Worm (Caenorhabditis elegans) whole organism, L3 larva: ENCODE measurements around the gene eral-1.
A peak's percentile ranks its signal among the peaks of the same experiment; 100 is the strongest.

ENCODE experiments used
- ZK546.5 ChIP-seq: sonication (generic microtip); optimal IDR thresholded peaks from 2 replicates; lab custom pipeline; 2017; ENCODE audit warnings: missing biosample characterization, missing genetic modification characterization
- aly-2 ChIP-seq: fragments of 150-350 bp; optimal IDR thresholded peaks from 2 replicates; lab custom pipeline; 2014; ENCODE audit warnings: missing biosample characterization, missing genetic modification characterization
- ceh-16 ChIP-seq: sonication (generic microtip); optimal IDR thresholded peaks from 2 replicates; lab custom pipeline; 2017; ENCODE audit warnings: missing biosample characterization, missing genetic modification characterization
- ceh-82 ChIP-seq: fragments of 150-350 bp; optimal IDR thresholded peaks from 2 replicates; lab custom pipeline; 2014; ENCODE audit warnings: missing biosample characterization, missing genetic modification characterization
- ceh-9 ChIP-seq: sonication (generic microtip); optimal IDR thresholded peaks from 2 replicates; lab custom pipeline; 2018; ENCODE audit warnings: missing biosample characterization, missing genetic modification characterization
- daf-12 ChIP-seq: fragments of 150-350 bp; optimal IDR thresholded peaks from 2 replicates; lab custom pipeline; 2014; ENCODE audit warnings: missing biosample characterization, missing genetic modification reagents, missing genetic modification characterization
- egl-27 ChIP-seq: sonication (generic microtip); optimal IDR thresholded peaks from 4 replicates; lab custom pipeline; 2017; ENCODE audit warnings: missing biosample characterization, missing genetic modification reagents, missing genetic modification characterization
- egl-5 ChIP-seq: fragments of 150-350 bp; optimal IDR thresholded peaks from 2 replicates; lab custom pipeline; 2017; ENCODE audit warnings: missing biosample characterization, missing genetic modification reagents, missing genetic modification characterization, inconsistent platforms
- elt-2 ChIP-seq: sonication (generic microtip); optimal IDR thresholded peaks from 2 replicates; lab custom pipeline; 2016; ENCODE audit warnings: missing genetic modification reagents, mild to moderate bottlenecking, missing genetic modification characterization, missing compliant biosample characterization
- fkh-10 ChIP-seq: sonication (generic microtip); optimal IDR thresholded peaks from 2 replicates; lab custom pipeline; 2017; ENCODE audit warnings: missing biosample characterization, missing genetic modification reagents, missing genetic modification characterization
- fkh-2 ChIP-seq: fragments of 150-350 bp; optimal IDR thresholded peaks from 2 replicates; lab custom pipeline; 2014; ENCODE audit warnings: missing biosample characterization, missing genetic modification reagents, missing genetic modification characterization
- hmg-11 ChIP-seq: sonication (generic microtip); optimal IDR thresholded peaks from 2 replicates; lab custom pipeline; 2016; ENCODE audit warnings: missing genetic modification characterization, missing compliant biosample characterization
- jun-1 ChIP-seq: fragments of 150-350 bp; optimal IDR thresholded peaks from 2 replicates; lab custom pipeline; 2014; ENCODE audit warnings: missing biosample characterization, missing genetic modification reagents, missing genetic modification characterization
- lin-39 ChIP-seq: fragments of 150-350 bp; optimal IDR thresholded peaks from 2 replicates; lab custom pipeline; 2018; ENCODE audit warnings: missing biosample characterization, missing genetic modification reagents, missing genetic modification characterization
- lsy-12 ChIP-seq: sonication (generic microtip); optimal IDR thresholded peaks from 2 replicates; lab custom pipeline; 2016; ENCODE audit warnings: mild to moderate bottlenecking, missing genetic modification characterization, missing compliant biosample characterization
- mdl-1 ChIP-seq: fragments of 150-350 bp; optimal IDR thresholded peaks from 2 replicates; lab custom pipeline; 2014; ENCODE audit warnings: missing biosample characterization, missing genetic modification characterization
- nfya-1 ChIP-seq: sonication (generic microtip); optimal IDR thresholded peaks from 2 replicates; lab custom pipeline; 2017; ENCODE audit warnings: missing genetic modification characterization, mild to moderate bottlenecking, missing compliant biosample characterization, antibody characterized with exemption, moderate library complexity; ENCODE audit not compliant: insufficient read depth
- nhr-11 ChIP-seq: fragments of 150-350 bp; optimal IDR thresholded peaks from 2 replicates; lab custom pipeline; 2014; ENCODE audit warnings: missing biosample characterization, missing genetic modification characterization
- nhr-12 ChIP-seq: fragments of 150-350 bp; optimal IDR thresholded peaks from 2 replicates; lab custom pipeline; 2014; ENCODE audit warnings: missing biosample characterization, missing genetic modification characterization
- nhr-23 ChIP-seq: fragments of 150-350 bp; optimal IDR thresholded peaks from 2 replicates; lab custom pipeline; 2014; ENCODE audit warnings: missing biosample characterization, missing genetic modification reagents, missing genetic modification characterization
- nhr-25 ChIP-seq: sonication (generic microtip); optimal IDR thresholded peaks from 2 replicates; lab custom pipeline; 2017; ENCODE audit warnings: missing biosample characterization, missing genetic modification characterization
- nhr-28 ChIP-seq: fragments of 150-350 bp; optimal IDR thresholded peaks from 2 replicates; lab custom pipeline; 2014; ENCODE audit warnings: missing biosample characterization, missing genetic modification characterization
- nhr-43 ChIP-seq: sonication (generic microtip); optimal IDR thresholded peaks from 2 replicates; lab custom pipeline; 2016; ENCODE audit warnings: mild to moderate bottlenecking, missing genetic modification characterization, missing compliant biosample characterization; ENCODE audit not compliant: poor library complexity, severe bottlenecking
- nhr-67 ChIP-seq: fragments of 150-350 bp; optimal IDR thresholded peaks from 2 replicates; lab custom pipeline; 2014; ENCODE audit warnings: missing biosample characterization, missing genetic modification characterization
- nhr-77 ChIP-seq: fragments of 150-350 bp; optimal IDR thresholded peaks from 2 replicates; lab custom pipeline; 2014; ENCODE audit warnings: missing biosample characterization, missing genetic modification characterization
- pha-4 ChIP-seq: fragments of 150-350 bp; optimal IDR thresholded peaks from 2 replicates; lab custom pipeline; 2014; ENCODE audit warnings: missing biosample characterization, missing genetic modification reagents, missing genetic modification characterization
- pqm-1 ChIP-seq: fragments of 150-350 bp; optimal IDR thresholded peaks from 2 replicates; lab custom pipeline; 2017; ENCODE audit warnings: missing biosample characterization, missing genetic modification characterization, inconsistent platforms
- skn-1 ChIP-seq: fragments of 150-350 bp; optimal IDR thresholded peaks from 2 replicates; lab custom pipeline; 2014; ENCODE audit warnings: missing biosample characterization, missing genetic modification characterization
- snpc-4 ChIP-seq: fragments of 150-350 bp; optimal IDR thresholded peaks from 2 replicates; lab custom pipeline; 2014; ENCODE audit warnings: missing biosample characterization, missing genetic modification characterization
- tbx-2 ChIP-seq: sonication (generic microtip); optimal IDR thresholded peaks from 2 replicates; lab custom pipeline; 2016; ENCODE audit warnings: mild to moderate bottlenecking, missing genetic modification characterization, missing compliant biosample characterization
- unc-39 ChIP-seq: sonication (generic microtip); optimal IDR thresholded peaks from 4 replicates; lab custom pipeline; 2017; ENCODE audit warnings: missing biosample characterization, missing genetic modification characterization
- zag-1 ChIP-seq: fragments of 150-350 bp; optimal IDR thresholded peaks from 2 replicates; lab custom pipeline; 2014; ENCODE audit warnings: missing biosample characterization, missing genetic modification characterization

eral-1 gene

DNA sequence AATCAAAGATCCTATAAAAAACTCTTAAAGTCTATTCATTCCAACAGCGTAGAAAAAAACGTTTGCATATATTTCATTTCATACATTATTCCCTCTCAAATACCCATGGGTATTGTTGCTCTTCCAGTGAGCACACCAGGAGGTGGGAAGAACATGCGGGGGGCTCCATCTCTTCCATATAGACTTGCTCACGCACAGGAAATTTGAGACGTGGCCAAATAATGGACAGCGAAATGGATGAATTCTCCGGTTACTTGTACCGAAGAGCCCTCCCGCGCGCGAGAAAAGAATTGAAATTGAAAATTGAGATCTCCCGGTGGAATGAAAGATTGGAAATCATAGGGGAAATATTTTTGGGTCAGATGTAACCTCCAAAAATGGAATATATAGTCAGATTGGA is 11.9 kb downstream of the eral-1 start:
- TF ChIP-seq mdl-1 (tag; lab: Kevin White, UChicago) (no peak), hmg-11 (tag; lab: Kevin White, UChicago) (no peak), jun-1 (tag; lab: Kevin White, UChicago) (no peak), pqm-1 (no peak), elt-2 (tag; lab: Kevin White, UChicago) (no peak), tbx-2 (no peak), pha-4 (peak; percentile 2), nfya-1 (tag; lab: Kevin White, UChicago) (no peak)

ce11 chrII:9576707-9577106 is 12.9 kb downstream of the eral-1 start:
- TF ChIP-seq ceh-82 (no peak), lin-39 (tag; lab: Kevin White, UChicago) (peak; percentile 64)

- TF ChIP-seq ZK546.5 (tag; lab: Kevin White, UChicago) (no peak), lsy-12 (no peak), ceh-9 (no peak), nhr-12 (no peak), egl-27 (no peak), lin-39 (tag; lab: Kevin White, UChicago) (no peak), egl-5 (tag; lab: Kevin White, UChicago) (no peak), nhr-25 (tag; lab: Kevin White, UChicago) (no peak), unc-39 (tag; lab: Kevin White, UChicago) (no peak), fkh-2 (no peak), nhr-28 (no peak), daf-12 (tag; lab: Kevin White, UChicago) (no peak), aly-2 (no peak), pha-4 (no peak), ceh-82 (no peak)
These were observed 13.9 kb downstream of the eral-1 start, which contains the start of gene exc-7 for ce11 chrII:9575670-9576069. TSS of gene exc-7 (plus strand) at chrII:9575970.

ce11 chrII:9574406-9574805 is 15.2 kb downstream of the eral-1 start:
- TF ChIP-seq nhr-67 (tag; lab: Kevin White, UChicago) (no peak), fkh-2 (no peak), elt-2 (tag; lab: Kevin White, UChicago) (no peak), ceh-9 (no peak), jun-1 (tag; lab: Kevin White, UChicago) (no peak), daf-12 (tag; lab: Kevin White, UChicago) (no peak), nhr-23 (tag; lab: Kevin White, UChicago) (no peak)

DNA sequence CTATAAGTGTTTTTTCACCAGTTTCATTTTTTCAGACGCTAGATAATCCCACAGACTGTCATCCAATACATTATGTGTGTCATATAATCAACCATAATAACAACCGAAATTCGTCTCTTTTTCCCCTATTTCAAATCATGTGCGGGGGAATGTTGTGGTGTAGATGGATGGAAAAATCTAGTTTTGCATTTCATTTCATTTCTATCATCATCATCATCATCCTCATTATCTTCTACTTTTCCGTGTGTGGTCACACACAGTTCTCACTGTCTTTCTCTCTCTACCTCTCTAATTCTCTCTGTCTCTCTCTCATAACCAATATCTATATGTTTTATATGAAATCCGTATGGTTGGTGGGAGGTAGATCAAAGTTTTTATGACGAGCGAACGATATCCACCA is 16.2 kb downstream of the eral-1 start:
- no peak for TF ChIP-seq ceh-16
- peak; percentile 54 for TF ChIP-seq nhr-23 (tag; lab: Kevin White, UChicago)
- TF ChIP-seq ceh-9 = no peak

DNA sequence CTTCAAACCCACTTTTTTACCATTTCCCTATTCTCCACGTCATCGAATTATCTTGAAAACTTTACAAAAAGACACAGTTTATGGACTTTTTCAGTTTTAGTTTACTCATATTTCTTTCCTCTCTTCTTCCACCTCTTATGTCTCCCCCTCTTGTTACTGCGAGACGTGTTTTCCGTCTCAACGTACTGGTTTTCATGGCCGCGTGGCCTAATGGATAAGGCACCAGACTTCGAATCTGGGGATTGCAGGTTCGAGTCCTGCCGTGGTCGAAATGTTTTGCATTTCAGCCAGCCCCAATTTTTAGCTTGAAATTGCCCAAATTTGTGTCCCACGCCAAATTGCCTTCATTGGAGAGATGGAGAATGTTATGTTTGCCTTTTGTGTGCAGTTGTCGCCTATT is 23.5 kb downstream of the eral-1 start:
- peak; percentile 1 for TF ChIP-seq pha-4
- TF ChIP-seq snpc-4 (tag; lab: Kevin White, UChicago) = no peak
- TF ChIP-seq mdl-1 (tag; lab: Kevin White, UChicago) = no peak
- TF ChIP-seq hmg-11 (tag; lab: Kevin White, UChicago) = peak; percentile 63
- TF ChIP-seq nhr-23 (tag; lab: Kevin White, UChicago) = peak; percentile 53
- no peak for TF ChIP-seq nhr-28
- TF ChIP-seq egl-5 (tag; lab: Kevin White, UChicago) = no peak
- no peak for TF ChIP-seq nhr-11 (tag; lab: Kevin White, UChicago)
- TF ChIP-seq nhr-43 (tag; lab: Kevin White, UChicago) = peak; percentile 33
- no peak for TF ChIP-seq jun-1 (tag; lab: Kevin White, UChicago)
- TF ChIP-seq aly-2 = no peak
- no peak for TF ChIP-seq ceh-16
- TF ChIP-seq nfya-1 (tag; lab: Kevin White, UChicago) = peak; percentile 24
- peak; percentile 42 for TF ChIP-seq nhr-25 (tag; lab: Kevin White, UChicago)
- peak; percentile 23 for TF ChIP-seq unc-39 (tag; lab: Kevin White, UChicago)
- TF ChIP-seq nhr-77 (tag; lab: Kevin White, UChicago) = peak; percentile 72
- no peak for TF ChIP-seq zag-1 (tag; lab: Kevin White, UChicago)
- peak; percentile 70 for TF ChIP-seq lsy-12
- TF ChIP-seq fkh-10 (GFP tag; lab: Kevin White, UChicago) = no peak
- no peak for TF ChIP-seq skn-1 (tag; lab: Kevin White, UChicago)
- no peak for TF ChIP-seq ZK546.5 (tag; lab: Kevin White, UChicago)
- TF ChIP-seq ceh-82 = no peak
- TF ChIP-seq nhr-67 (tag; lab: Kevin White, UChicago) = no peak
- TF ChIP-seq pqm-1 = no peak
- peak; percentile 37 for TF ChIP-seq elt-2 (tag; lab: Kevin White, UChicago)
- TF ChIP-seq, all 47 proteins: peak for 10
